Fruit fly (Drosophila melanogaster) whole organism, embryonic: Measurements from ENCODE around the gene acj6.

Experiments
- Abd-B ChIP-seq: fragments of 200-800 bp; sonication (Bioruptor generic); optimal IDR thresholded peaks from 2 replicates; lab custom pipeline; 2018; ENCODE audit warnings: missing biosample characterization, mild to moderate bottlenecking, missing genetic modification characterization, moderate library complexity
- Ada2b ChIP-seq: fragments of 200-800 bp; sonication (Bioruptor generic); IDR thresholded peaks from 2 replicates; pipeline ENCODE4 v1.3.6; 2022; ENCODE audit warnings: missing biosample characterization, missing genetic modification characterization
- Asciz ChIP-seq: fragments of 200-800 bp; sonication (Bioruptor generic); optimal IDR thresholded peaks from 2 replicates; lab custom pipeline; 2017; ENCODE audit warnings: missing biosample characterization, mild to moderate bottlenecking, missing genetic modification characterization, missing genetic modification reagents
- C15 ChIP-seq: fragments of 200-800 bp; sonication (Bioruptor generic); IDR thresholded peaks from 3 replicates; pipeline ENCODE4 v1.3.6; 2022; ENCODE audit warnings: missing biosample characterization, missing genetic modification characterization
- CG10209 ChIP-seq: fragments of 200-800 bp; sonication (Bioruptor generic); optimal IDR thresholded peaks from 3 replicates; lab custom pipeline; 2017; ENCODE audit warnings: missing biosample characterization, mild to moderate bottlenecking, missing genetic modification characterization, missing genetic modification reagents
- CG10565 ChIP-seq: fragments of 200-800 bp; sonication (Bioruptor generic); optimal IDR thresholded peaks from 3 replicates; lab custom pipeline; 2016; ENCODE audit warnings: missing biosample characterization, mild to moderate bottlenecking, missing genetic modification characterization
- CG11398 ChIP-seq: fragments of 200-800 bp; sonication (Bioruptor generic); optimal IDR thresholded peaks from 2 replicates; lab custom pipeline; 2016; ENCODE audit warnings: missing biosample characterization, missing genetic modification characterization
- CG12391 ChIP-seq: fragments of 200-800 bp; sonication (Bioruptor generic); optimal IDR thresholded peaks from 3 replicates; lab custom pipeline; 2018; ENCODE audit warnings: missing biosample characterization, mild to moderate bottlenecking, missing genetic modification characterization, moderate library complexity
- CG13624 ChIP-seq: fragments of 200-800 bp; sonication (Bioruptor generic); optimal IDR thresholded peaks from 2 replicates; lab custom pipeline; 2016; ENCODE audit warnings: missing biosample characterization, missing genetic modification characterization
- CG14710 ChIP-seq: fragments of 200-800 bp; sonication (Bioruptor generic); optimal IDR thresholded peaks from 3 replicates; lab custom pipeline; 2019; ENCODE audit warnings: missing biosample characterization, mild to moderate bottlenecking, missing genetic modification characterization, moderate library complexity
- CG15011 ChIP-seq: fragments of 200-800 bp; sonication (Bioruptor generic); optimal IDR thresholded peaks from 3 replicates; lab custom pipeline; 2018; ENCODE audit warnings: missing biosample characterization, mild to moderate bottlenecking, missing genetic modification characterization
- CG15514 ChIP-seq: fragments of 200-800 bp; sonication (Bioruptor generic); optimal IDR thresholded peaks from 3 replicates; lab custom pipeline; 2017; ENCODE audit warnings: missing biosample characterization, missing genetic modification characterization, mild to moderate bottlenecking, moderate library complexity, missing genetic modification reagents
- CG16863 ChIP-seq: fragments of 200-800 bp; sonication (Bioruptor generic); optimal IDR thresholded peaks from 3 replicates; lab custom pipeline; 2016; ENCODE audit warnings: missing biosample characterization, missing genetic modification characterization
- CG18476 ChIP-seq: fragments of 200-800 bp; sonication (Bioruptor generic); optimal IDR thresholded peaks from 2 replicates; lab custom pipeline; 2016; ENCODE audit warnings: missing biosample characterization, mild to moderate bottlenecking, missing genetic modification characterization
- CG18619 ChIP-seq: fragments of 200-800 bp; sonication (Bioruptor generic); optimal IDR thresholded peaks from 3 replicates; lab custom pipeline; 2017; ENCODE audit warnings: missing biosample characterization, mild to moderate bottlenecking, missing genetic modification characterization
- CG32767 ChIP-seq: fragments of 200-800 bp; sonication (Bioruptor generic); IDR thresholded peaks from 2 replicates; pipeline ENCODE4 v1.3.6; 2022; ENCODE audit warnings: missing biosample characterization, missing genetic modification characterization
- CG3281 ChIP-seq: fragments of 200-800 bp; sonication (Bioruptor generic); optimal IDR thresholded peaks from 3 replicates; lab custom pipeline; 2017; ENCODE audit warnings: missing biosample characterization, mild to moderate bottlenecking, missing genetic modification characterization
- CG4707 ChIP-seq: fragments of 200-800 bp; sonication (Bioruptor generic); optimal IDR thresholded peaks from 2 replicates; lab custom pipeline; 2018; ENCODE audit warnings: missing biosample characterization, mild to moderate bottlenecking, missing genetic modification characterization, moderate library complexity
- CG6272 ChIP-seq: fragments of 200-800 bp; sonication (Bioruptor generic); IDR thresholded peaks from 2 replicates; pipeline ENCODE4 v1.3.6; 2022; ENCODE audit warnings: missing biosample characterization, missing genetic modification characterization
- CG8944 ChIP-seq: fragments of 200-800 bp; sonication (Bioruptor generic); optimal IDR thresholded peaks from 3 replicates; lab custom pipeline; 2016; ENCODE audit warnings: missing biosample characterization, missing genetic modification characterization
- CG9797 ChIP-seq: fragments of 200-800 bp; sonication (Bioruptor generic); optimal IDR thresholded peaks from 3 replicates; lab custom pipeline; 2018; ENCODE audit warnings: missing biosample characterization, mild to moderate bottlenecking, missing genetic modification characterization
- Dip2 ChIP-seq: fragments of 200-800 bp; sonication (Bioruptor generic); IDR thresholded peaks from 2 replicates; pipeline ENCODE4 v1.3.6; 2022; ENCODE audit warnings: missing biosample characterization, missing genetic modification characterization
- Doc2 ChIP-seq: fragments of 200-800 bp; sonication (Bioruptor generic); IDR thresholded peaks from 2 replicates; pipeline ENCODE4 v1.3.6; 2022; ENCODE audit warnings: missing biosample characterization, missing genetic modification characterization
- Drgx ChIP-seq: fragments of 200-800 bp; sonication (Bioruptor generic); IDR thresholded peaks from 2 replicates; pipeline ENCODE4 v1.3.6; 2022; ENCODE audit warnings: missing biosample characterization, missing genetic modification characterization
- ERR ChIP-seq: fragments of 200-800 bp; sonication (Bioruptor generic); optimal IDR thresholded peaks from 2 replicates; lab custom pipeline; 2016; ENCODE audit warnings: missing biosample characterization, missing genetic modification characterization
- Fer1 ChIP-seq: fragments of 200-800 bp; sonication (Bioruptor generic); optimal IDR thresholded peaks from 2 replicates; lab custom pipeline; 2017; ENCODE audit warnings: missing biosample characterization, mild to moderate bottlenecking, missing genetic modification characterization
- HmgZ ChIP-seq: fragments of 200-800 bp; sonication (Bioruptor generic); optimal IDR thresholded peaks from 2 replicates; lab custom pipeline; 2018; ENCODE audit warnings: missing biosample characterization, mild to moderate bottlenecking, missing genetic modification characterization
- Max ChIP-seq: fragments of 200-800 bp; sonication (Bioruptor generic); optimal IDR thresholded peaks from 2 replicates; lab custom pipeline; 2016; ENCODE audit warnings: missing biosample characterization, mild to moderate bottlenecking, missing genetic modification characterization
- Neu2 ChIP-seq: fragments of 200-800 bp; sonication (Bioruptor generic); optimal IDR thresholded peaks from 3 replicates; lab custom pipeline; 2016; ENCODE audit warnings: missing biosample characterization, missing genetic modification characterization, borderline replicate concordance
- Oaz ChIP-seq: fragments of 200-800 bp; sonication (Bioruptor generic); IDR thresholded peaks from 2 replicates; pipeline ENCODE4 v1.3.6; 2022; ENCODE audit warnings: missing biosample characterization, missing genetic modification characterization
- Ssrp ChIP-seq: fragments of 200-800 bp; sonication (Bioruptor generic); optimal IDR thresholded peaks from 2 replicates; lab custom pipeline; 2018; ENCODE audit warnings: missing biosample characterization, mild to moderate bottlenecking, missing genetic modification characterization, moderate library complexity
- ab ChIP-seq: fragments of 200-800 bp; sonication (Bioruptor generic); optimal IDR thresholded peaks from 2 replicates; lab custom pipeline; 2016; ENCODE audit warnings: missing biosample characterization, missing genetic modification characterization
- ase ChIP-seq: fragments of 200-800 bp; sonication (Bioruptor generic); IDR thresholded peaks from 3 replicates; pipeline ENCODE4 v1.3.6; 2022; ENCODE audit warnings: missing biosample characterization, missing genetic modification characterization
- ash1 ChIP-seq: fragments of 200-800 bp; sonication (Bioruptor generic); optimal IDR thresholded peaks from 2 replicates; lab custom pipeline; 2018; ENCODE audit warnings: missing biosample characterization, mild to moderate bottlenecking, missing genetic modification characterization
- cato ChIP-seq: fragments of 200-800 bp; sonication (Bioruptor generic); optimal IDR thresholded peaks from 2 replicates; lab custom pipeline; 2016; ENCODE audit warnings: missing biosample characterization, missing genetic modification characterization, borderline replicate concordance
- ewg ChIP-seq: fragments of 200-800 bp; sonication (Bioruptor generic); optimal IDR thresholded peaks from 3 replicates; lab custom pipeline; 2017; ENCODE audit warnings: mild to moderate bottlenecking, missing biosample characterization, missing genetic modification reagents, missing genetic modification characterization
- ftz-f1 ChIP-seq: fragments of 200-800 bp; sonication (Bioruptor generic); optimal IDR thresholded peaks from 2 replicates; lab custom pipeline; 2016; ENCODE audit warnings: missing biosample characterization, missing genetic modification characterization
- inv ChIP-seq: fragments of 200-800 bp; sonication (Bioruptor generic); IDR thresholded peaks from 2 replicates; pipeline ENCODE4 v1.3.6; 2022; ENCODE audit warnings: missing biosample characterization, missing genetic modification characterization; ENCODE audit not compliant: partially characterized antibody
- jigr1 ChIP-seq: fragments of 200-800 bp; sonication (Bioruptor generic); IDR thresholded peaks from 3 replicates; pipeline ENCODE4 v1.3.6; 2022; ENCODE audit warnings: missing biosample characterization, missing genetic modification characterization
- kni ChIP-seq: fragments of 200-800 bp; sonication (Bioruptor generic); optimal IDR thresholded peaks from 3 replicates; lab custom pipeline; 2017; ENCODE audit warnings: mild to moderate bottlenecking, missing biosample characterization, missing genetic modification reagents, missing genetic modification characterization
- lab ChIP-seq: fragments of 200-800 bp; sonication (Bioruptor generic); optimal IDR thresholded peaks from 3 replicates; lab custom pipeline; 2017; ENCODE audit warnings: missing biosample characterization, missing genetic modification characterization, mild to moderate bottlenecking, moderate library complexity, missing genetic modification reagents
- mirr ChIP-seq: fragments of 200-800 bp; sonication (Bioruptor generic); optimal IDR thresholded peaks from 3 replicates; lab custom pipeline; 2018; ENCODE audit warnings: missing biosample characterization, mild to moderate bottlenecking, missing genetic modification characterization
- nerfin-2 ChIP-seq: fragments of 200-800 bp; sonication (Bioruptor generic); IDR thresholded peaks from 2 replicates; pipeline ENCODE4 v1.3.6; 2022; ENCODE audit warnings: missing biosample characterization, missing genetic modification characterization; ENCODE audit not compliant: partially characterized antibody
- onecut ChIP-seq: fragments of 200-800 bp; sonication (Bioruptor generic); IDR thresholded peaks from 2 replicates; pipeline ENCODE4 v1.3.6; 2022; ENCODE audit warnings: missing biosample characterization, missing genetic modification characterization
- pum ChIP-seq: fragments of 200-800 bp; sonication (Bioruptor generic); optimal IDR thresholded peaks from 2 replicates; lab custom pipeline; 2016; ENCODE audit warnings: missing biosample characterization, missing genetic modification characterization
- sc ChIP-seq, 3 experiments: fragments of >200 bp in 2 of 3; fragments of 200-800 bp in 1 of 3; sonication (Bioruptor generic) in 1 of 3; optimal IDR thresholded peaks; 2 replicates in 2 of 3; 3 replicates in 1 of 3; lab custom pipeline; 2017; ENCODE audit warnings: mild to moderate bottlenecking in 1 of 3, missing biosample characterization in 1 of 3, missing genetic modification characterization in 1 of 3, missing genetic modification reagents in 1 of 3
- seq ChIP-seq: fragments of 200-800 bp; sonication (Bioruptor generic); IDR thresholded peaks from 2 replicates; pipeline ENCODE4 v1.3.6; 2022; ENCODE audit warnings: missing biosample characterization, missing genetic modification characterization
- shn ChIP-seq: fragments of 200-800 bp; sonication (Bioruptor generic); optimal IDR thresholded peaks from 3 replicates; lab custom pipeline; 2016; ENCODE audit warnings: missing biosample characterization, missing genetic modification characterization
- slp2 ChIP-seq: fragments of 200-800 bp; sonication (Bioruptor generic); optimal IDR thresholded peaks from 2 replicates; lab custom pipeline; 2016; ENCODE audit warnings: missing biosample characterization, missing genetic modification characterization
- vnd ChIP-seq: fragments of 200-800 bp; sonication (Bioruptor generic); IDR thresholded peaks from 3 replicates; pipeline ENCODE4 v1.3.6; 2022; ENCODE audit warnings: missing biosample characterization, missing genetic modification characterization; ENCODE audit not compliant: partially characterized antibody
- vvl ChIP-seq: fragments of 200-800 bp; sonication (Bioruptor generic); IDR thresholded peaks from 2 replicates; pipeline ENCODE4 v1.3.6; 2022; ENCODE audit warnings: missing biosample characterization, missing genetic modification characterization

The acj6 gene

dm6 chrX:15319290-15319689, 59.6 kb downstream of the acj6 start, which contains the start of gene Top1 (continued):
- TF ChIP-seq slp2 (peak; percentile 11), CG9797 (GFP tag; lab: Kevin White, UChicago) (peak; percentile 75), CG18476 (GFP tag; lab: Kevin White, UChicago) (no peak), seq (GFP tag; lab: Robert Waterston, UW) (no peak), Oaz (GFP tag; lab: Robert Waterston, UW) (no peak), Fer1 (GFP tag; lab: Kevin White, UChicago) (peak; percentile 18), nerfin-2 (GFP tag; lab: Robert Waterston, UW) (peak; percentile 92), CG8944 (GFP tag; lab: Kevin White, UChicago) (no peak), CG10209 (GFP tag; lab: Kevin White, UChicago) (no peak), Ssrp (tag; lab: Kevin White, UChicago) (no peak), onecut (peak; percentile 41; the same call in 1 of the 2 replicates), Ada2b (no peak), Neu2 (GFP tag; lab: Kevin White, UChicago) (no peak), pum (GFP tag; lab: Kevin White, UChicago) (no peak), vnd (peak; percentile 94), kni (GFP tag; lab: Kevin White, UChicago) (no peak), Doc2 (GFP tag; lab: Robert Waterston, UW) (no peak), Drgx (GFP tag; lab: Robert Waterston, UW) (no peak), inv (GFP tag; lab: Robert Waterston, UW) (peak; percentile 94), CG13624 (GFP tag; lab: Kevin White, UChicago) (peak; percentile 17), CG15011 (no peak), mirr (GFP tag; lab: Kevin White, UChicago) (peak; percentile 15), ftz-f1 (GFP tag; lab: Kevin White, UChicago) (no peak), ash1 (GFP tag; lab: Kevin White, UChicago) (no peak), CG4707 (GFP tag; lab: Kevin White, UChicago) (no peak), C15 (GFP tag; lab: Robert Waterston, UW) (no peak), ewg (GFP tag; lab: Kevin White, UChicago) (no peak), cato (GFP tag; lab: Kevin White, UChicago) (no peak), CG11398 (GFP tag; lab: Kevin White, UChicago) (no peak), lab (GFP tag; lab: Kevin White, UChicago) (peak; percentile 64), ERR (no peak), Dip2 (no peak), HmgZ (tag; lab: Kevin White, UChicago) (peak; percentile 56), ab (no peak), sc (optimal IDR thresholded peaks at IDR 0.05; lab: Kevin White, UChicago) (no peak), sc (GFP tag; optimal IDR thresholded peaks at IDR 0.05; lab: Kevin White, UChicago) (no peak), CG32767 (GFP tag; lab: Robert Waterston, UW) (peak; percentile 17; the same call in 1 of the 2 replicates), CG12391 (tag; lab: Kevin White, UChicago) (no peak), jigr1 (no peak), CG6272 (GFP tag; lab: Robert Waterston, UW) (peak; percentile 55), CG3281 (GFP tag; lab: Kevin White, UChicago) (no peak), vvl (GFP tag; lab: Robert Waterston, UW) (no peak), Abd-B (GFP tag; lab: Kevin White, UChicago) (no peak), CG16863 (GFP tag; lab: Kevin White, UChicago) (no peak), CG10565 (GFP tag; lab: Kevin White, UChicago) (no peak), CG15514 (GFP tag; lab: Kevin White, UChicago) (peak; percentile 89), shn (GFP tag; lab: Kevin White, UChicago) (no peak), CG14710 (tag; lab: Kevin White, UChicago) (peak; percentile 41), Max (GFP tag; lab: Kevin White, UChicago) (no peak), ase (no peak), Asciz (GFP tag; lab: Kevin White, UChicago) (no peak), CG18619 (GFP tag; lab: Kevin White, UChicago) (peak; percentile 12)
